Fruit fly (Drosophila melanogaster) whole organism, embryonic: ENCODE results near the gene Gcat.

Experiments
- ATbp ChIP-seq: fragments of 200-800 bp; sonication (Bioruptor generic); optimal IDR thresholded peaks from 2 replicates; lab custom pipeline; 2017; ENCODE audit warnings: missing biosample characterization, mild to moderate bottlenecking, missing genetic modification characterization, missing genetic modification reagents
- CG30020 ChIP-seq: fragments of 200-800 bp; optimal IDR thresholded peaks from 2 replicates; lab custom pipeline; 2019; ENCODE audit warnings: missing biosample characterization, mild to moderate bottlenecking, missing genetic modification characterization, moderate library complexity
- CG6791 ChIP-seq: fragments of 200-800 bp; sonication (Bioruptor generic); IDR thresholded peaks from 3 replicates; pipeline ENCODE4 v1.3.6; 2022; ENCODE audit warnings: missing biosample characterization, missing genetic modification characterization; ENCODE audit not compliant: partially characterized antibody
- CG7839 ChIP-seq: fragments of 200-800 bp; sonication (Bioruptor generic); optimal IDR thresholded peaks from 3 replicates; lab custom pipeline; 2018; ENCODE audit warnings: missing biosample characterization, mild to moderate bottlenecking, missing genetic modification characterization, moderate library complexity
- eve ChIP-seq, 2 experiments: fragments of >200 bp; optimal IDR thresholded peaks; 2 replicates each; lab custom pipeline; 2017; ENCODE audit warnings: missing biosample characterization in 2 of 2, missing genetic modification characterization in 2 of 2
- rib ChIP-seq: fragments of 200-800 bp; sonication (Bioruptor generic); IDR thresholded peaks from 2 replicates; pipeline ENCODE4 v1.3.6; 2022; ENCODE audit warnings: missing biosample characterization, missing genetic modification characterization

dm6 chr3L:11832360-11833295, 32.0 kb upstream of the Gcat start:
- no peak for TF ChIP-seq CG7839 (tag; lab: Kevin White, UChicago)
- TF ChIP-seq ATbp (GFP tag; lab: Kevin White, UChicago) = no peak
- no peak for TF ChIP-seq CG30020 (tag; lab: Kevin White, UChicago)
- TF ChIP-seq CG6791 (GFP tag; lab: Robert Waterston, UW) = no peak
- TF ChIP-seq rib (GFP tag; lab: Robert Waterston, UW) = no peak
- no peak for TF ChIP-seq eve (GFP tag; optimal IDR thresholded peaks at IDR 0.05; lab: Kevin White, UChicago)
